Worm (Caenorhabditis elegans): ENCODE measurements around the gene sre-34.

DNA sequence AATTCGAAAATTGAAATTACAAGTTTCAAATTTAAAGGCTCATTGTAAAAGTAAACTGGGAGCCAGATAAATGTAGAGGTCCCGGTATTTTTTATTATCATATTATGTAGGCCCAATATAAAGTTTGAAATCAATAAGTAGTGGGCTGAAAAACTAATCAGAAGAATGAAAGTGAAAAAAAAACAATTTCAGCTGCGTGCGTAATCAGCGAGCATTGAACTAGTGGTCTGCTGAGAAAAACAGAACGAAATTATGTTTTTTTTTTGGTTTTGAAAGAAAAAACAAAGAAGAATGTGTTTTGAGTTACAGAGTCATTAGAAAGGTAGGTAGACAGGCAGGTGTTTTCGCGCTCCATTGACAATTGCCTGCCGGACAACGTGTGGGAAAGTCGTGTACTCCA is 41.2 kb upstream of the sre-34 start, which contains the start of gene sre-31:
- no peak for TF ChIP-seq him-1 (tag; optimal IDR thresholded peaks at IDR 0.05)
- TF ChIP-seq W03F9.2 (tag; optimal IDR thresholded peaks at IDR 0.05), result no peak

Data from whole organism, L4/young adult.